Worm (Caenorhabditis elegans): ENCODE results near the gene T24E12.1.

The T24E12.1 gene

DNA sequence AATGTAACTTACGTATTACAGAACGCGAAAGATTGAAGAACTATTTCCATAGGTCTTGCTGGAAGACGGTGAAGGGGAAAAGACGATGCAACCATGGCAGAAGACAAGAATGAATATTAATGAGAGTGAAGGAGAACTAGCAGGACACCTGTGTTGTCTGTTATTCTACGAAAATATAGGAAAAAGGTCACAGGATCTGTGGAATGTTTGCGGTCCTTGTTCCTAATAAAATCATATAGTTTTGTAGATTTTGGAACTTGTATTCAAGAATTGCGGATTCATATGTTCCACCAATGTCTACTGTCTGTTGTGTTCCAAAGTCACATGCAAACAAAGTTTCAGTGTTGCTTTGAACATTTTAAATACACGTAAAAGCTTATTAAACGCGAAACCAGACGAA, 33.2 kb upstream of the T24E12.1 start, which contains the start of gene sdz-11:
Gene sdz-11, minus strand, starts transcription at position 101 of the 400 bp plus-strand sequence.
- no peak for TF ChIP-seq tlp-1 (tag; optimal IDR thresholded peaks at IDR 0.05)
- no peak for TF ChIP-seq ets-5 (GFP tag; IDR thresholded peaks at IDR 0.05)
- no peak for TF ChIP-seq lin-13 (GFP tag; optimal IDR thresholded peaks at IDR 0.05)
- no peak for TF ChIP-seq lin-39 (tag; optimal IDR thresholded peaks at IDR 0.05)
- no peak for TF ChIP-seq nhr-76 (tag; optimal IDR thresholded peaks at IDR 0.05)
- no peak for TF ChIP-seq sox-4 (tag; optimal IDR thresholded peaks at IDR 0.05)
- TF ChIP-seq zip-4 (GFP tag; optimal IDR thresholded peaks at IDR 0.05), result no peak
- TF ChIP-seq nhr-84 (tag; optimal IDR thresholded peaks at IDR 0.05), result no peak
- no peak for TF ChIP-seq C04F5.9 (tag; optimal IDR thresholded peaks at IDR 0.05)
- TF ChIP-seq swsn-7 (tag; optimal IDR thresholded peaks at IDR 0.05), result no peak
- TF ChIP-seq zag-1 (tag; optimal IDR thresholded peaks at IDR 0.05), result no peak
- no peak for TF ChIP-seq fkh-8 (tag; optimal IDR thresholded peaks at IDR 0.05)
- no peak for TF ChIP-seq nhr-19 (GFP tag; conservative IDR thresholded peaks at IDR 0.05)
- TF ChIP-seq C16A3.4 (tag; optimal IDR thresholded peaks at IDR 0.05), result no peak
- TF ChIP-seq xbp-1 (tag; optimal IDR thresholded peaks at IDR 0.05), result no peak
- TF ChIP-seq vab-15 (tag; optimal IDR thresholded peaks at IDR 0.05), result no peak
- no peak for TF ChIP-seq ces-1 (GFP tag; optimal IDR thresholded peaks at IDR 0.05)

- TF ChIP-seq nhr-47 (tag; optimal IDR thresholded peaks at IDR 0.05) (no peak), dpl-1 (GFP tag; optimal IDR thresholded peaks at IDR 0.05) (no peak), egl-27 (tag; optimal IDR thresholded peaks at IDR 0.05) (no peak), efl-1 (optimal IDR thresholded peaks at IDR 0.05) (no peak), efl-1 (GFP tag; optimal IDR thresholded peaks at IDR 0.05 in 1 of 2) (no peak), ces-1 (GFP tag; optimal IDR thresholded peaks at IDR 0.05) (no peak), unc-86 (tag; optimal IDR thresholded peaks at IDR 0.05) (no peak), lin-39 (tag; optimal IDR thresholded peaks at IDR 0.05) (no peak), dsc-1 (tag; optimal IDR thresholded peaks at IDR 0.05) (no peak), nhr-11 (tag; optimal IDR thresholded peaks at IDR 0.05) (no peak), skn-1 (tag; optimal IDR thresholded peaks at IDR 0.05) (no peak)
Measured at ce11 chrII:3753598-3753997, 31.8 kb upstream of the T24E12.1 start, which contains the start of gene rcd-1. Gene rcd-1, plus strand, starts transcription at chrII:3753898.

ce11 chrII:3757499-3757898, 27.9 kb upstream of the T24E12.1 start, which contains the start of gene srx-111:
Gene srx-111, plus strand, starts transcription at chrII:3757799.
- no peak for TF ChIP-seq unc-62 (GFP tag; optimal IDR thresholded peaks at IDR 0.05)
- no peak for TF ChIP-seq unc-130 (tag; optimal IDR thresholded peaks at IDR 0.05)
- TF ChIP-seq blmp-1 (tag; optimal IDR thresholded peaks at IDR 0.05), result no peak
- TF ChIP-seq mef-2 (tag; optimal IDR thresholded peaks at IDR 0.05), result no peak
- no peak for TF ChIP-seq lin-39 (tag; optimal IDR thresholded peaks at IDR 0.05)
- TF ChIP-seq nhr-28 (tag; optimal IDR thresholded peaks at IDR 0.05), result no peak
- no peak for TF ChIP-seq ces-1 (GFP tag; optimal IDR thresholded peaks at IDR 0.05)
- no peak for TF ChIP-seq lin-13 (GFP tag; optimal IDR thresholded peaks at IDR 0.05)
- TF ChIP-seq mab-9 (GFP tag; IDR thresholded peaks at IDR 0.05), result no peak
- no peak for TF ChIP-seq rnt-1 (tag; optimal IDR thresholded peaks at IDR 0.05)
- no peak for TF ChIP-seq ztf-11 (tag; optimal IDR thresholded peaks at IDR 0.05)
- no peak for TF ChIP-seq pqm-1 (tag; optimal IDR thresholded peaks at IDR 0.05)
- TF ChIP-seq F16B12.6 (tag; optimal IDR thresholded peaks at IDR 0.05), result no peak
- no peak for TF ChIP-seq aha-1 (tag; optimal IDR thresholded peaks at IDR 0.05)

DNA sequence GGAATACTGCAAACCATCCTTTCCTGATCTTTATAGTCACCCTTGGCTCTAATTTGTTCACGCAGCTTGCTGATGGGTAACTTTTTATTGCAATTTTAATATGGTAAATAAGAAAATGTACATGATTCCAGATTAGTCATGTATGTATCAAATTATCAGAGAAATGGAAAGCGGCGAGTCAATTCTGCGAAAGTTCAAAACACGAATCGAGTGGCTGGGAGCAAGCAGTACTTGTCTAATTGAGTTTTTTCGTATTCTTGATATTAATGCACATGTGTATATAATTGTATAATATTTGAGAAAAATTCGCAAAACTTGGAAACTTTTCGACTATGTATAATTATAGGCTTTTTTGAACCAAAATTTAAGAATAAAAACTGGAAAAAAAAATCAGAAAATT, 26.3 kb upstream of the T24E12.1 start, which contains the start of gene T24E12.12:
Gene T24E12.12, plus strand, starts transcription at position 281 of the 400 bp plus-strand sequence.
- TF ChIP-seq fkh-8 (tag; optimal IDR thresholded peaks at IDR 0.05) (peak; percentile 55), nhr-71 (tag; optimal IDR thresholded peaks at IDR 0.05) (peak; percentile 52), dpl-1 (GFP tag; optimal IDR thresholded peaks at IDR 0.05) (no peak)
